Fruit fly (Drosophila melanogaster): Measurements from ENCODE around the gene CG31523.

CG31523 gene

dm6 chr3R:4428585-4429464, 50.2 kb downstream of the CG31523 start, which contains the start of gene srl (continued):
- TF ChIP-seq CG10543 (GFP tag; optimal IDR thresholded peaks at IDR 0.05) (peak; percentile 51), CG9609 (GFP tag; optimal IDR thresholded peaks at IDR 0.05) (no peak), CG9817 (tag; optimal IDR thresholded peaks at IDR 0.05) (no peak), pan (optimal IDR thresholded peaks at IDR 0.05) (no peak), pan (GFP tag; optimal IDR thresholded peaks at IDR 0.05 in 1 of 2, IDR thresholded peaks at IDR 0.05 in 1 of 2) (no peak), cas (GFP tag; IDR thresholded peaks at IDR 0.05) (no peak), jumu (GFP tag; optimal IDR thresholded peaks at IDR 0.05) (peak; percentile 15), Doc2 (GFP tag; IDR thresholded peaks at IDR 0.05) (no peak), CG12391 (tag; optimal IDR thresholded peaks at IDR 0.05) (no peak), CG12219 (GFP tag; optimal IDR thresholded peaks at IDR 0.05) (no peak), CG2129 (GFP tag; IDR thresholded peaks at IDR 0.05; ENCODE audit: partially characterized antibody) (no peak), Ssrp (tag; optimal IDR thresholded peaks at IDR 0.05) (no peak), CG43689 (GFP tag; IDR thresholded peaks at IDR 0.05) (no peak), CG17568 (GFP tag; optimal IDR thresholded peaks at IDR 0.05) (no peak), CG10462 (GFP tag; optimal IDR thresholded peaks at IDR 0.05) (no peak), NK7.1 (GFP tag; optimal IDR thresholded peaks at IDR 0.05) (no peak), ATbp (GFP tag; optimal IDR thresholded peaks at IDR 0.05) (no peak), CG4854 (GFP tag; optimal IDR thresholded peaks at IDR 0.05) (no peak), CG4328 (GFP tag; optimal IDR thresholded peaks at IDR 0.05) (no peak), CG6689 (GFP tag; IDR thresholded peaks at IDR 0.05) (no peak), BEAF-32 (GFP tag; optimal IDR thresholded peaks at IDR 0.05) (peak; percentile 47), E2f2 (GFP tag; IDR thresholded peaks at IDR 0.05) (peak; percentile 83), CG15514 (GFP tag; optimal IDR thresholded peaks at IDR 0.05) (peak; percentile 69), CG4730 (GFP tag; IDR thresholded peaks at IDR 0.05) (no peak), sqz (GFP tag; optimal IDR thresholded peaks at IDR 0.05) (no peak), CG30403 (GFP tag; optimal IDR thresholded peaks at IDR 0.05) (no peak), C15 (GFP tag; IDR thresholded peaks at IDR 0.05) (no peak), row (GFP tag; IDR thresholded peaks at IDR 0.05) (peak; percentile 13; the same call in 1 of the 3 replicates), B-H2 (GFP tag; optimal IDR thresholded peaks at IDR 0.05) (no peak), Med (GFP tag) (peak; percentile 86), CG7786 (GFP tag; optimal IDR thresholded peaks at IDR 0.05) (no peak), lbe (GFP tag; optimal IDR thresholded peaks at IDR 0.05) (no peak), dati (GFP tag; IDR thresholded peaks at IDR 0.05) (no peak), fd3F (GFP tag; optimal IDR thresholded peaks at IDR 0.05) (no peak), CkIIα-i1 (GFP tag; IDR thresholded peaks at IDR 0.05) (no peak), Hmx (GFP tag; optimal IDR thresholded peaks at IDR 0.05) (no peak), tgo (GFP tag; IDR thresholded peaks at IDR 0.05) (no peak), ab (GFP tag; optimal IDR thresholded peaks at IDR 0.05) (no peak), dysf (GFP tag; IDR thresholded peaks at IDR 0.05) (no peak), Vsx1 (GFP tag; optimal IDR thresholded peaks at IDR 0.05) (no peak), CG13894 (tag; optimal IDR thresholded peaks at IDR 0.05) (no peak), HHEX (GFP tag; optimal IDR thresholded peaks at IDR 0.05) (no peak), hkb (optimal IDR thresholded peaks at IDR 0.05) (no peak), hkb (GFP tag; IDR thresholded peaks at IDR 0.05) (no peak), Dll (GFP tag; IDR thresholded peaks at IDR 0.05; ENCODE audit: partially characterized antibody) (peak; percentile 55; the same call in 1 of the 4 replicates), CG9215 (GFP tag; IDR thresholded peaks at IDR 0.05) (no peak), wor (GFP tag; IDR thresholded peaks at IDR 0.05) (no peak), ranshi (GFP tag; IDR thresholded peaks at IDR 0.05) (no peak), pzg (GFP tag; optimal IDR thresholded peaks at IDR 0.05) (peak; percentile 95), CG7928 (GFP tag; optimal IDR thresholded peaks at IDR 0.05) (no peak)
